Fruit fly (Drosophila melanogaster) whole organism, embryonic: ENCODE results near the gene CG3448.

Experiments
- Atf6 ChIP-seq: fragments of 200-800 bp; sonication (Bioruptor generic); IDR thresholded peaks from 2 replicates; pipeline ENCODE4 v1.3.6; 2022; ENCODE audit warnings: missing biosample characterization, missing genetic modification characterization
- Blimp-1 ChIP-seq: fragments of 200-800 bp; sonication (Bioruptor generic); optimal IDR thresholded peaks from 3 replicates; lab custom pipeline; 2018; ENCODE audit warnings: missing biosample characterization, missing genetic modification characterization, mild to moderate bottlenecking, moderate library complexity, missing genetic modification reagents
- CG10267 ChIP-seq: fragments of 200-800 bp; sonication (Bioruptor generic); optimal IDR thresholded peaks from 2 replicates; lab custom pipeline; 2018; ENCODE audit warnings: missing biosample characterization, mild to moderate bottlenecking, missing genetic modification characterization, moderate library complexity
- CG10654 ChIP-seq: fragments of 200-800 bp; sonication (Bioruptor generic); optimal IDR thresholded peaks from 2 replicates; lab custom pipeline; 2016; ENCODE audit warnings: missing biosample characterization, missing genetic modification characterization
- CG13287 ChIP-seq: fragments of 200-800 bp; sonication (Bioruptor generic); IDR thresholded peaks from 2 replicates; pipeline ENCODE4 v1.3.6; 2022; ENCODE audit warnings: missing biosample characterization, missing genetic modification characterization; ENCODE audit not compliant: partially characterized antibody
- CG13775 ChIP-seq: fragments of 200-800 bp; sonication (Bioruptor generic); optimal IDR thresholded peaks from 3 replicates; lab custom pipeline; 2017; ENCODE audit warnings: missing biosample characterization, mild to moderate bottlenecking, missing genetic modification characterization
- CG14014 ChIP-seq: fragments of 200-800 bp; sonication (Bioruptor generic); IDR thresholded peaks from 2 replicates; pipeline ENCODE4 v1.3.6; 2022; ENCODE audit warnings: missing biosample characterization, missing genetic modification characterization
- CG1603 ChIP-seq: fragments of 200-800 bp; sonication (Bioruptor generic); optimal IDR thresholded peaks from 2 replicates; lab custom pipeline; 2019; ENCODE audit warnings: missing biosample characterization, mild to moderate bottlenecking, missing genetic modification characterization, moderate library complexity
- CG16863 ChIP-seq: fragments of 200-800 bp; sonication (Bioruptor generic); optimal IDR thresholded peaks from 3 replicates; lab custom pipeline; 2016; ENCODE audit warnings: missing biosample characterization, missing genetic modification characterization
- CG18619 ChIP-seq: fragments of 200-800 bp; sonication (Bioruptor generic); optimal IDR thresholded peaks from 3 replicates; lab custom pipeline; 2017; ENCODE audit warnings: missing biosample characterization, mild to moderate bottlenecking, missing genetic modification characterization
- CG2116 ChIP-seq: fragments of 200-800 bp; sonication (Bioruptor generic); optimal IDR thresholded peaks from 3 replicates; lab custom pipeline; 2018; ENCODE audit warnings: missing biosample characterization, mild to moderate bottlenecking, missing genetic modification characterization
- CG31441 ChIP-seq: fragments of 200-800 bp; sonication (Bioruptor generic); IDR thresholded peaks from 2 replicates; pipeline ENCODE4 v1.3.6; 2022; ENCODE audit warnings: missing biosample characterization, missing genetic modification characterization
- CG34376 ChIP-seq: fragments of 200-800 bp; sonication (Bioruptor generic); optimal IDR thresholded peaks from 2 replicates; lab custom pipeline; 2018; ENCODE audit warnings: missing biosample characterization, mild to moderate bottlenecking, missing genetic modification characterization
- CG34422 ChIP-seq: fragments of 200-800 bp; sonication (Bioruptor generic); IDR thresholded peaks from 3 replicates; pipeline ENCODE4 v1.3.6; 2022; ENCODE audit warnings: missing biosample characterization, missing genetic modification characterization
- CG4360 ChIP-seq: fragments of 200-800 bp; sonication (Bioruptor generic); IDR thresholded peaks from 2 replicates; pipeline ENCODE4 v1.3.6; 2022; ENCODE audit warnings: missing biosample characterization, missing genetic modification characterization
- CG6765 ChIP-seq: fragments of 200-800 bp; sonication (Bioruptor generic); optimal IDR thresholded peaks from 3 replicates; lab custom pipeline; 2017; ENCODE audit warnings: missing biosample characterization, mild to moderate bottlenecking, missing genetic modification characterization
- CG7372 ChIP-seq: fragments of 200-800 bp; sonication (Bioruptor generic); IDR thresholded peaks from 2 replicates; pipeline ENCODE4 v1.3.6; 2022; ENCODE audit warnings: missing biosample characterization, missing genetic modification characterization
- CG8089 ChIP-seq: fragments of 200-800 bp; sonication (Bioruptor generic); optimal IDR thresholded peaks from 3 replicates; lab custom pipeline; 2016; ENCODE audit warnings: missing biosample characterization, missing genetic modification characterization
- CG9876 ChIP-seq: fragments of 200-800 bp; sonication (Bioruptor generic); optimal IDR thresholded peaks from 2 replicates; lab custom pipeline; 2016; ENCODE audit warnings: missing biosample characterization, missing genetic modification characterization
- CTCF ChIP-seq: fragments of 200-800 bp; sonication (Bioruptor generic); optimal IDR thresholded peaks from 2 replicates; lab custom pipeline; 2017; ENCODE audit warnings: missing biosample characterization, mild to moderate bottlenecking, missing genetic modification characterization, moderate library complexity
- CkIIα-i1 ChIP-seq: fragments of 200-800 bp; sonication (Bioruptor generic); IDR thresholded peaks from 2 replicates; pipeline ENCODE4 v1.3.6; 2022; ENCODE audit warnings: missing biosample characterization, missing genetic modification characterization
- Dek ChIP-seq: fragments of 200-800 bp; sonication (Bioruptor generic); optimal IDR thresholded peaks from 3 replicates; lab custom pipeline; 2019; ENCODE audit warnings: missing biosample characterization, mild to moderate bottlenecking, missing genetic modification characterization, moderate library complexity
- GATAe ChIP-seq: fragments of 200-800 bp; sonication (Bioruptor generic); conservative IDR thresholded peaks from 2 replicates; pipeline ENCODE4 v1.3.6; 2022; ENCODE audit warnings: missing biosample characterization, missing genetic modification characterization
- HLH4C ChIP-seq: fragments of 200-800 bp; sonication (Bioruptor generic); IDR thresholded peaks from 3 replicates; pipeline ENCODE4 v1.3.6; 2022; ENCODE audit warnings: missing biosample characterization, missing genetic modification characterization; ENCODE audit not compliant: partially characterized antibody
- Hey ChIP-seq: fragments of 200-800 bp; sonication (Bioruptor generic); optimal IDR thresholded peaks from 3 replicates; lab custom pipeline; 2018; ENCODE audit warnings: missing biosample characterization, mild to moderate bottlenecking, missing genetic modification characterization
- Med ChIP-seq: fragments of 200-800 bp; sonication (Bioruptor generic); peaks from one replicate; lab custom pipeline; 2016; ENCODE audit warnings: missing biosample characterization, missing genetic modification characterization, mild to moderate bottlenecking, inconsistent platforms, moderate library complexity
- Meics ChIP-seq: fragments of 200-800 bp; sonication (Bioruptor generic); optimal IDR thresholded peaks from 2 replicates; lab custom pipeline; 2017; ENCODE audit warnings: missing biosample characterization, mild to moderate bottlenecking, missing genetic modification characterization
- NFAT ChIP-seq: fragments of 200-800 bp; sonication (Bioruptor generic); IDR thresholded peaks from 2 replicates; pipeline ENCODE4 v1.3.6; 2022; ENCODE audit warnings: missing biosample characterization, missing genetic modification characterization
- Neu2 ChIP-seq: fragments of 200-800 bp; sonication (Bioruptor generic); optimal IDR thresholded peaks from 3 replicates; lab custom pipeline; 2016; ENCODE audit warnings: missing biosample characterization, missing genetic modification characterization, borderline replicate concordance
- ase ChIP-seq: fragments of 200-800 bp; sonication (Bioruptor generic); IDR thresholded peaks from 3 replicates; pipeline ENCODE4 v1.3.6; 2022; ENCODE audit warnings: missing biosample characterization, missing genetic modification characterization
- bab2 ChIP-seq: fragments of 200-800 bp; sonication (Bioruptor generic); optimal IDR thresholded peaks from 2 replicates; lab custom pipeline; 2016; ENCODE audit warnings: missing biosample characterization, missing genetic modification characterization
- cas ChIP-seq: fragments of 200-800 bp; sonication (Bioruptor generic); IDR thresholded peaks from 2 replicates; pipeline ENCODE4 v1.3.6; 2022; ENCODE audit warnings: missing biosample characterization, missing genetic modification characterization
- dm ChIP-seq: fragments of 200-800 bp; sonication (Bioruptor generic); optimal IDR thresholded peaks from 3 replicates; lab custom pipeline; 2016; ENCODE audit warnings: missing biosample characterization, missing genetic modification characterization
- dmrt11E ChIP-seq: fragments of 200-800 bp; sonication (Bioruptor generic); optimal IDR thresholded peaks from 3 replicates; lab custom pipeline; 2018; ENCODE audit warnings: missing biosample characterization, mild to moderate bottlenecking, missing genetic modification characterization, moderate library complexity
- ftz-f1 ChIP-seq: fragments of 200-800 bp; sonication (Bioruptor generic); optimal IDR thresholded peaks from 2 replicates; lab custom pipeline; 2016; ENCODE audit warnings: missing biosample characterization, missing genetic modification characterization
- ham ChIP-seq: fragments of 200-800 bp; sonication (Bioruptor generic); IDR thresholded peaks from 2 replicates; pipeline ENCODE4 v1.3.6; 2022; ENCODE audit warnings: missing biosample characterization, missing genetic modification characterization
- jigr1 ChIP-seq: fragments of 200-800 bp; sonication (Bioruptor generic); IDR thresholded peaks from 3 replicates; pipeline ENCODE4 v1.3.6; 2022; ENCODE audit warnings: missing biosample characterization, missing genetic modification characterization
- jing ChIP-seq: fragments of 200-800 bp; sonication (Bioruptor generic); optimal IDR thresholded peaks from 2 replicates; lab custom pipeline; 2018; ENCODE audit warnings: missing biosample characterization, mild to moderate bottlenecking, missing genetic modification characterization
- kah ChIP-seq: fragments of 200-800 bp; sonication (Bioruptor generic); optimal IDR thresholded peaks from 2 replicates; lab custom pipeline; 2018; ENCODE audit warnings: missing biosample characterization, mild to moderate bottlenecking, missing genetic modification characterization
- maf-S ChIP-seq: fragments of 200-800 bp; sonication (Bioruptor generic); optimal IDR thresholded peaks from 2 replicates; lab custom pipeline; 2016; ENCODE audit warnings: missing biosample characterization, missing genetic modification characterization
- pzg ChIP-seq: fragments of 200-800 bp; sonication (Bioruptor generic); optimal IDR thresholded peaks from 3 replicates; lab custom pipeline; 2018; ENCODE audit warnings: missing biosample characterization, mild to moderate bottlenecking, missing genetic modification characterization, moderate library complexity
- seq ChIP-seq: fragments of 200-800 bp; sonication (Bioruptor generic); IDR thresholded peaks from 2 replicates; pipeline ENCODE4 v1.3.6; 2022; ENCODE audit warnings: missing biosample characterization, missing genetic modification characterization
- shn ChIP-seq: fragments of 200-800 bp; sonication (Bioruptor generic); optimal IDR thresholded peaks from 3 replicates; lab custom pipeline; 2016; ENCODE audit warnings: missing biosample characterization, missing genetic modification characterization
- stc ChIP-seq: fragments of 200-800 bp; sonication (Bioruptor generic); IDR thresholded peaks from 2 replicates; pipeline ENCODE4 v1.3.6; 2022; ENCODE audit warnings: missing biosample characterization, missing genetic modification characterization
- tna ChIP-seq: fragments of 200-800 bp; sonication (Bioruptor generic); IDR thresholded peaks from 2 replicates; pipeline ENCODE4 v1.3.6; 2022; ENCODE audit warnings: missing biosample characterization, missing genetic modification characterization; ENCODE audit not compliant: partially characterized antibody

The CG3448 gene

dm6 chr3L:9431848-9432623 lies 19.3 kb downstream of the CG3448 start (continued):
- TF ChIP-seq ham (GFP tag; lab: Robert Waterston, UW) (no peak), NFAT (peak; percentile 35; the same call in 1 of the 2 replicates), Neu2 (GFP tag; lab: Kevin White, UChicago) (no peak), Med (GFP tag; lab: Kevin White, UChicago) (peak; percentile 59), CG10654 (GFP tag; lab: Kevin White, UChicago) (no peak), shn (GFP tag; lab: Kevin White, UChicago) (no peak), CG9876 (GFP tag; lab: Kevin White, UChicago) (no peak), ftz-f1 (GFP tag; lab: Kevin White, UChicago) (peak; percentile 51)

- TF ChIP-seq seq (GFP tag; lab: Robert Waterston, UW): peak; percentile 2; the same call in 1 of the 2 replicates
- no peak for TF ChIP-seq CG7372 (GFP tag; lab: Robert Waterston, UW)
- TF ChIP-seq HLH4C (GFP tag; lab: Robert Waterston, UW): 0 out of 3 replicates have a peak, but pooled peaks have one; percentile 48
- 0 out of 2 replicates have a peak, but pooled peaks have one; percentile 16 for TF ChIP-seq Atf6 (GFP tag; lab: Robert Waterston, UW)
- no peak for TF ChIP-seq Hey (tag; lab: Kevin White, UChicago)
- no peak for TF ChIP-seq CG13775 (GFP tag; lab: Kevin White, UChicago)
- TF ChIP-seq CG14014: no peak
- peak; percentile 14; the same call in 1 of the 2 replicates for TF ChIP-seq GATAe (GFP tag; lab: Robert Waterston, UW)
- TF ChIP-seq kah: peak; percentile 70
- TF ChIP-seq tna (GFP tag; lab: Robert Waterston, UW): 0 out of 2 replicates have a peak, but pooled peaks have one; percentile 5
- TF ChIP-seq cas (GFP tag; lab: Robert Waterston, UW): 0 out of 2 replicates have a peak, but pooled peaks have one; percentile 23
Observed at dm6 chr3L:9430608-9430952, 20.8 kb downstream of the CG3448 start.

dm6 chr3L:9429665-9430607 lies 21.4 kb downstream of the CG3448 start, which contains the start of the genes RpS17 and MTF-1:
Gene RpS17, minus strand, starts transcription at chr3L:9429821.
Gene MTF-1, plus strand, starts transcription at chr3L:9430312.
- TF ChIP-seq ase (GFP tag; lab: Robert Waterston, UW) (peak; percentile 51; the same call in 2 of the 3 replicates), CG8089 (GFP tag; lab: Kevin White, UChicago) (peak; percentile 22), jing (no peak), CTCF (peak; percentile 62), CG6765 (GFP tag; lab: Kevin White, UChicago) (peak; percentile 73), CG1603 (tag; lab: Kevin White, UChicago) (peak; percentile 50), CG34422 (GFP tag; lab: Robert Waterston, UW) (peak; percentile 62; the same call in 2 of the 3 replicates), Dek (tag; lab: Kevin White, UChicago) (no peak), Meics (GFP tag; lab: Kevin White, UChicago) (peak; percentile 73), CG34376 (GFP tag; lab: Kevin White, UChicago) (peak; percentile 91), CG18619 (peak; percentile 52), pzg (peak; percentile 87), CG13287 (GFP tag; lab: Robert Waterston, UW) (peak; percentile 61; the same call in 1 of the 2 replicates), Blimp-1 (no peak), stc (GFP tag; lab: Robert Waterston, UW) (peak; percentile 10; the same call in 1 of the 2 replicates), CkIIα-i1 (GFP tag; lab: Robert Waterston, UW) (no peak), dm (GFP tag; lab: Kevin White, UChicago) (peak; percentile 66), CG4360 (GFP tag; lab: Robert Waterston, UW) (peak; percentile 87), maf-S (GFP tag; lab: Kevin White, UChicago) (peak; percentile 4), jigr1 (GFP tag; lab: Robert Waterston, UW) (no peak), CG16863 (no peak), CG31441 (peak; percentile 41; the same call in 1 of the 2 replicates), CG10267 (tag; lab: Kevin White, UChicago) (peak; percentile 45), CG2116 (peak; percentile 64), dmrt11E (tag; lab: Kevin White, UChicago) (peak; percentile 44), bab2 (no peak)
